Fruit fly (Drosophila melanogaster): ENCODE data around the gene CG5646.

Gene CG5646

dm6 chr3R:27554964-27555363, 6.2 kb downstream of the CG5646 start:
- peak; percentile 87 for TF ChIP-seq CG4424 (GFP tag; optimal IDR thresholded peaks at IDR 0.05)
- TF ChIP-seq ac (GFP tag; optimal IDR thresholded peaks at IDR 0.05) = peak; percentile 53
- peak; percentile 73 for TF ChIP-seq H2.0 (GFP tag; IDR thresholded peaks at IDR 0.05)
- TF ChIP-seq gcm2 (GFP tag; optimal IDR thresholded peaks at IDR 0.05) = peak; percentile 48
- peak; percentile 19 for TF ChIP-seq Hey (tag; optimal IDR thresholded peaks at IDR 0.05)
- TF ChIP-seq CG4707 (GFP tag; optimal IDR thresholded peaks at IDR 0.05) = peak; percentile 71
- TF ChIP-seq CG32532 (GFP tag; IDR thresholded peaks at IDR 0.05) = peak; percentile 73
- TF ChIP-seq Hr3 (GFP tag; optimal IDR thresholded peaks at IDR 0.05) = peak; percentile 71
- TF ChIP-seq H15 (GFP tag; IDR thresholded peaks at IDR 0.05) = peak; percentile 78
- no peak for TF ChIP-seq CG14965 (GFP tag; optimal IDR thresholded peaks at IDR 0.05; ENCODE audit: borderline replicate concordance)
- peak; percentile 57; the same call in 1 of the 3 replicates for TF ChIP-seq CG2199 (GFP tag; IDR thresholded peaks at IDR 0.05)
- peak; percentile 56; the same call in 1 of the 2 replicates for TF ChIP-seq CG4404 (GFP tag; IDR thresholded peaks at IDR 0.05)
- peak; percentile 43 for TF ChIP-seq bcd (GFP tag; optimal IDR thresholded peaks at IDR 0.05)
- peak; percentile 80 for TF ChIP-seq CG17829 (tag; optimal IDR thresholded peaks at IDR 0.05)
- TF ChIP-seq CG2889 (GFP tag; IDR thresholded peaks at IDR 0.05) = 0 out of 3 replicates have a peak, but pooled peaks have one; percentile 47
- peak; percentile 58 for TF ChIP-seq psq (GFP tag; optimal IDR thresholded peaks at IDR 0.05)
- TF ChIP-seq kni (GFP tag; optimal IDR thresholded peaks at IDR 0.05) = no peak
- peak; percentile 59; the same call in 1 of the 2 replicates for TF ChIP-seq Nf-YA (GFP tag; IDR thresholded peaks at IDR 0.05)
- peak in 1 of 2 experiments; percentile 17 for TF ChIP-seq crp (GFP tag; optimal IDR thresholded peaks at IDR 0.05)
- TF ChIP-seq CG12236 (GFP tag; optimal IDR thresholded peaks at IDR 0.05) = peak; percentile 68
- TF ChIP-seq Dll (GFP tag; IDR thresholded peaks at IDR 0.05; ENCODE audit: partially characterized antibody) = no peak
- TF ChIP-seq zfh2 (GFP tag; optimal IDR thresholded peaks at IDR 0.05) = no peak
- no peak for TF ChIP-seq CG31365 (tag; optimal IDR thresholded peaks at IDR 0.05)
- peak; percentile 86 for TF ChIP-seq Ssrp (tag; optimal IDR thresholded peaks at IDR 0.05)
- peak; percentile 69 for TF ChIP-seq CG10654 (GFP tag; optimal IDR thresholded peaks at IDR 0.05)
- TF ChIP-seq CG3847 (GFP tag; IDR thresholded peaks at IDR 0.05) = peak; percentile 74
- TF ChIP-seq org-1 (GFP tag; optimal IDR thresholded peaks at IDR 0.05) = peak; percentile 73
- TF ChIP-seq CG18764 (GFP tag; optimal IDR thresholded peaks at IDR 0.05) = peak; percentile 72
- peak; percentile 79 for TF ChIP-seq ttk (GFP tag; IDR thresholded peaks at IDR 0.05)
- TF ChIP-seq CG7271 (tag; optimal IDR thresholded peaks at IDR 0.05) = peak; percentile 14
- TF ChIP-seq pan (optimal IDR thresholded peaks at IDR 0.05) = no peak
- peak in 1 of 2 experiments; percentile 83 for TF ChIP-seq pan (GFP tag; optimal IDR thresholded peaks at IDR 0.05 in 1 of 2, IDR thresholded peaks at IDR 0.05 in 1 of 2)
- peak; percentile 73 for TF ChIP-seq CG14667 (GFP tag; IDR thresholded peaks at IDR 0.05)
- peak; percentile 14 for TF ChIP-seq Usf (GFP tag; optimal IDR thresholded peaks at IDR 0.05)
- TF ChIP-seq CG10274 (GFP tag; optimal IDR thresholded peaks at IDR 0.05) = peak; percentile 52
- TF ChIP-seq Spps (tag; optimal IDR thresholded peaks at IDR 0.05) = peak; percentile 66
- TF ChIP-seq CG14014 (GFP tag; IDR thresholded peaks at IDR 0.05) = peak; percentile 82
- TF ChIP-seq Fer1 (GFP tag; optimal IDR thresholded peaks at IDR 0.05) = peak; percentile 74
- no peak for TF ChIP-seq vnd (GFP tag; IDR thresholded peaks at IDR 0.05; ENCODE audit: partially characterized antibody)
- peak; percentile 53 for TF ChIP-seq mam (GFP tag; optimal IDR thresholded peaks at IDR 0.05)
- peak; percentile 81 for TF ChIP-seq CG8944 (GFP tag; optimal IDR thresholded peaks at IDR 0.05)
- TF ChIP-seq CG7928 (GFP tag; optimal IDR thresholded peaks at IDR 0.05) = no peak
- peak; percentile 63 for TF ChIP-seq CG10147 (GFP tag; optimal IDR thresholded peaks at IDR 0.05)
- no peak for TF ChIP-seq stwl (tag; optimal IDR thresholded peaks at IDR 0.05)
- peak; percentile 67 for TF ChIP-seq CG18476 (GFP tag; optimal IDR thresholded peaks at IDR 0.05)
- no peak for TF ChIP-seq tll (GFP tag; optimal IDR thresholded peaks at IDR 0.05)
- peak; percentile 84 for TF ChIP-seq lmd (GFP tag; IDR thresholded peaks at IDR 0.05)
- TF ChIP-seq Drgx (GFP tag; IDR thresholded peaks at IDR 0.05) = peak; percentile 92
- peak; percentile 36 for TF ChIP-seq Sry-δ (GFP tag; optimal IDR thresholded peaks at IDR 0.05)
- TF ChIP-seq Atf6 (GFP tag; IDR thresholded peaks at IDR 0.05) = peak; percentile 77
- TF ChIP-seq Antp (GFP tag; optimal IDR thresholded peaks at IDR 0.05) = peak; percentile 70

Measured in whole organism, embryonic.